Worm (Caenorhabditis elegans): Measurements from ENCODE around the gene sec-6.

DNA sequence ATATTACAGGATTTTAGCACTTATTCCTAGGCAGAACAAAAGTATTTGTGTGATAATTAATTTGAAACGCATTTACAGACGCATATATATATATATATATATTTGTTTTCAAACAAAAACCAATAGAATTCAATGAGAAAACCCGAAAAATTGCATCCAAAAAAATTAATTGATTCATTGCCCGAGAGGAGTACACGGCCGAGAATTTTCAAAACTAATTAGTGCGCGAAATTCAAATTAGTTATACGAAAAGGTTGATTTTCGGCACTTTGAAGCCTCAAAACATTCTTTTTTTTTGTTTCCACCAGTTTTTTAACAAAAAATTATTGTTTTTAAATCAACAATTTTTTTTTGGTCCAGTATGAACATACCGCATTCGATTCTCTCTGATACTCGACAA lies 32.1 kb downstream of the sec-6 start:
- TF ChIP-seq dao-5 (tag; optimal IDR thresholded peaks at IDR 0.05) (no peak), him-1 (tag; optimal IDR thresholded peaks at IDR 0.05) (no peak), W03F9.2 (tag; optimal IDR thresholded peaks at IDR 0.05) (no peak)
